Worm (Caenorhabditis elegans) whole organism, L4 larva: ENCODE measurements around the gene fbxa-153.

Experiments used
- D1046.2 ChIP-seq: fragments of 200-800 bp; sonication (Bioruptor generic); IDR thresholded peaks from 2 replicates; pipeline ENCODE4 v1.3.6; 2022; ENCODE audit warnings: missing genetic modification characterization, missing compliant biosample characterization
- F26F4.8 ChIP-seq: fragments of 200-800 bp; sonication (Bioruptor generic); conservative IDR thresholded peaks from 2 replicates; pipeline ENCODE4 v1.3.6; 2022; ENCODE audit warnings: missing genetic modification characterization, missing compliant biosample characterization
- F49E8.2 ChIP-seq: sonication (generic microtip); optimal IDR thresholded peaks from 2 replicates; lab custom pipeline; 2016; ENCODE audit warnings: missing compliant biosample characterization, mild to moderate bottlenecking, missing genetic modification characterization, borderline replicate concordance
- T26A8.4 ChIP-seq: fragments of 200-800 bp; sonication (Bioruptor generic); IDR thresholded peaks from 2 replicates; pipeline ENCODE4 v1.3.6; 2022; ENCODE audit warnings: missing genetic modification characterization, missing compliant biosample characterization
- Y48G9A.11 ChIP-seq: fragments of 200-800 bp; sonication (Bioruptor generic); IDR thresholded peaks from 2 replicates; pipeline ENCODE4 v1.3.6; 2022; ENCODE audit warnings: missing genetic modification reagents, missing genetic modification characterization, missing compliant biosample characterization
- Y75B8A.6 ChIP-seq: fragments of 200-800 bp; sonication (Bioruptor generic); IDR thresholded peaks from 2 replicates; pipeline ENCODE4 v1.3.6; 2022; ENCODE audit warnings: missing genetic modification reagents, missing genetic modification characterization, missing compliant biosample characterization
- ZK337.2 ChIP-seq: fragments of 200-800 bp; sonication (Bioruptor generic); IDR thresholded peaks from 2 replicates; pipeline ENCODE4 v1.3.6; 2022; ENCODE audit warnings: missing genetic modification reagents, missing genetic modification characterization, missing compliant biosample characterization
- aha-1 ChIP-seq: fragments of 150-350 bp; peaks from one replicate; lab custom pipeline; 2014; ENCODE audit warnings: missing biosample characterization, missing genetic modification characterization
- aly-2 ChIP-seq: sonication (generic microtip); optimal IDR thresholded peaks from 2 replicates; lab custom pipeline; 2018; ENCODE audit warnings: missing biosample characterization, missing genetic modification characterization
- attf-4 ChIP-seq: sonication (generic microtip); optimal IDR thresholded peaks from 3 replicates; lab custom pipeline; 2017; ENCODE audit warnings: missing biosample characterization, missing genetic modification characterization
- ceh-28 ChIP-seq: fragments of 150-350 bp; optimal IDR thresholded peaks from 2 replicates; lab custom pipeline; 2014; ENCODE audit warnings: missing biosample characterization, missing genetic modification reagents, missing genetic modification characterization
- ceh-32 ChIP-seq: sonication (generic microtip); optimal IDR thresholded peaks from 2 replicates; lab custom pipeline; 2016; ENCODE audit warnings: mild to moderate bottlenecking, missing genetic modification characterization, missing compliant biosample characterization; ENCODE audit not compliant: poor library complexity
- ceh-44 ChIP-seq: fragments of 200-800 bp; sonication (Bioruptor generic); IDR thresholded peaks from 2 replicates; pipeline ENCODE4 v1.3.6; 2022; ENCODE audit warnings: missing genetic modification reagents, missing genetic modification characterization, missing compliant biosample characterization
- ceh-62 ChIP-seq: sonication (generic microtip); optimal IDR thresholded peaks from 2 replicates; lab custom pipeline; 2017; ENCODE audit warnings: missing biosample characterization, missing genetic modification characterization
- ces-1 ChIP-seq: fragments of 150-350 bp; sonication (generic microtip); optimal IDR thresholded peaks from 4 replicates; lab custom pipeline; 2014; ENCODE audit warnings: missing biosample characterization, missing genetic modification reagents, missing genetic modification characterization
- daf-8 ChIP-seq: fragments of 200-800 bp; sonication (Bioruptor generic); IDR thresholded peaks from 2 replicates; pipeline ENCODE4 v1.3.6; 2022; ENCODE audit warnings: missing genetic modification characterization, missing compliant biosample characterization
- dpl-1 ChIP-seq: fragments of 150-350 bp; optimal IDR thresholded peaks from 2 replicates; lab custom pipeline; 2014; ENCODE audit warnings: missing biosample characterization, missing genetic modification reagents, missing genetic modification characterization
- egl-43 ChIP-seq: fragments of 200-800 bp; sonication (Bioruptor generic); IDR thresholded peaks from 2 replicates; pipeline ENCODE4 v1.3.6; 2022; ENCODE audit warnings: missing genetic modification reagents, missing genetic modification characterization, missing compliant biosample characterization
- fos-1 ChIP-seq: fragments of 150-350 bp; optimal IDR thresholded peaks from 2 replicates; lab custom pipeline; 2014; ENCODE audit warnings: missing biosample characterization, missing genetic modification characterization
- hif-1 ChIP-seq, 2 experiments: sonication (generic microtip); optimal IDR thresholded peaks; 2 replicates each; lab custom pipeline; 2016 to 2017; ENCODE audit warnings: missing compliant biosample characterization in 2 of 2, missing genetic modification characterization in 2 of 2, missing genetic modification reagents in 2 of 2, missing genotype in 2 of 2, mild to moderate bottlenecking in 1 of 2
- hlh-11 ChIP-seq: fragments of 200-800 bp; sonication (Bioruptor generic); optimal IDR thresholded peaks from 2 replicates; lab custom pipeline; 2018; ENCODE audit warnings: mild to moderate bottlenecking, missing genetic modification characterization, missing compliant biosample characterization
- hmg-1.1 ChIP-seq: fragments of 200-800 bp; sonication (Bioruptor generic); IDR thresholded peaks from 2 replicates; pipeline ENCODE4 v1.3.6; 2022; ENCODE audit warnings: missing genetic modification reagents, missing genetic modification characterization, missing compliant biosample characterization
- jun-1 ChIP-seq: fragments of 150-350 bp; optimal IDR thresholded peaks from 2 replicates; lab custom pipeline; 2014; ENCODE audit warnings: missing biosample characterization, missing genetic modification reagents, missing genetic modification characterization
- lin-13 ChIP-seq: fragments of 150-350 bp; optimal IDR thresholded peaks from 2 replicates; lab custom pipeline; 2014; ENCODE audit warnings: missing biosample characterization, missing genetic modification reagents, missing genetic modification characterization
- lin-15B ChIP-seq: fragments of 150-350 bp; sonication (generic microtip); optimal IDR thresholded peaks from 3 replicates; lab custom pipeline; 2014; ENCODE audit warnings: missing biosample characterization, missing genetic modification characterization
- lin-38 ChIP-seq: fragments of 200-800 bp; sonication (Bioruptor generic); IDR thresholded peaks from 2 replicates; pipeline ENCODE4 v1.3.6; 2022; ENCODE audit warnings: missing genetic modification reagents, missing genetic modification characterization, missing compliant biosample characterization
- madf-9 ChIP-seq: fragments of 200-800 bp; sonication (Bioruptor generic); conservative IDR thresholded peaks from 2 replicates; pipeline ENCODE4 v1.3.6; 2022; ENCODE audit warnings: missing genetic modification reagents, missing genetic modification characterization, missing compliant biosample characterization
- mdt-29 ChIP-seq: fragments of 200-800 bp; sonication (Bioruptor generic); IDR thresholded peaks from 2 replicates; pipeline ENCODE4 v1.3.6; 2022; ENCODE audit warnings: missing genetic modification reagents, missing genetic modification characterization, missing compliant biosample characterization
- mxl-3 ChIP-seq: fragments of 200-800 bp; sonication (Bioruptor generic); optimal IDR thresholded peaks from 2 replicates; lab custom pipeline; 2018; ENCODE audit warnings: mild to moderate bottlenecking, missing genetic modification characterization, missing compliant biosample characterization
- nhr-10 ChIP-seq: fragments of 150-350 bp; optimal IDR thresholded peaks from 2 replicates; lab custom pipeline; 2014; ENCODE audit warnings: missing biosample characterization, missing genetic modification characterization
- nhr-11 ChIP-seq: fragments of 150-350 bp; optimal IDR thresholded peaks from 2 replicates; lab custom pipeline; 2014; ENCODE audit warnings: missing biosample characterization, missing genetic modification characterization
- nhr-111 ChIP-seq: fragments of 200-800 bp; sonication (Bioruptor generic); optimal IDR thresholded peaks from 2 replicates; lab custom pipeline; 2018; ENCODE audit warnings: mild to moderate bottlenecking, missing genetic modification characterization, missing compliant biosample characterization
- nhr-41 ChIP-seq: fragments of 200-800 bp; sonication (Bioruptor generic); IDR thresholded peaks from 2 replicates; pipeline ENCODE4 v1.3.6; 2022; ENCODE audit warnings: missing genetic modification reagents, missing genetic modification characterization, missing compliant biosample characterization
- nhr-48 ChIP-seq: sonication (generic microtip); optimal IDR thresholded peaks from 2 replicates; lab custom pipeline; 2016; ENCODE audit warnings: mild to moderate bottlenecking, missing genetic modification characterization, missing compliant biosample characterization
- nhr-76 ChIP-seq: fragments of 150-350 bp; optimal IDR thresholded peaks from 2 replicates; lab custom pipeline; 2014; ENCODE audit warnings: missing biosample characterization, missing genetic modification characterization
- nhr-77 ChIP-seq: fragments of 150-350 bp; optimal IDR thresholded peaks from 2 replicates; lab custom pipeline; 2014; ENCODE audit warnings: missing biosample characterization, missing genetic modification characterization
- php-3 ChIP-seq: fragments of 200-800 bp; sonication (Bioruptor generic); IDR thresholded peaks from 2 replicates; pipeline ENCODE4 v1.3.6; 2022; ENCODE audit warnings: missing genetic modification reagents, missing genetic modification characterization, missing compliant biosample characterization
- sdz-12 ChIP-seq: fragments of 200-800 bp; sonication (Bioruptor generic); optimal IDR thresholded peaks from 2 replicates; lab custom pipeline; 2018; ENCODE audit warnings: mild to moderate bottlenecking, missing genetic modification characterization, missing compliant biosample characterization
- skn-1 ChIP-seq: fragments of 150-350 bp; optimal IDR thresholded peaks from 2 replicates; lab custom pipeline; 2014; ENCODE audit warnings: missing biosample characterization, missing genetic modification characterization
- snpc-1.2 ChIP-seq: fragments of 200-800 bp; sonication (Bioruptor generic); IDR thresholded peaks from 2 replicates; pipeline ENCODE4 v1.3.6; 2022; ENCODE audit warnings: missing genetic modification reagents, missing genetic modification characterization, missing compliant biosample characterization
- unc-130 ChIP-seq: sonication (generic microtip); optimal IDR thresholded peaks from 2 replicates; lab custom pipeline; 2016; ENCODE audit warnings: missing genetic modification reagents, missing genetic modification characterization, missing compliant biosample characterization
- zag-1 ChIP-seq: fragments of 150-350 bp; optimal IDR thresholded peaks from 2 replicates; lab custom pipeline; 2014; ENCODE audit warnings: missing biosample characterization, missing genetic modification characterization
- zip-2 ChIP-seq: fragments of 150-350 bp; optimal IDR thresholded peaks from 2 replicates; lab custom pipeline; 2014; ENCODE audit warnings: missing biosample characterization, missing genetic modification characterization

Gene fbxa-153

ce11 chrV:15575305-15575704 lies 34.9 kb downstream of the fbxa-153 start, which contains the start of gene mdt-28:
Gene mdt-28, minus strand, starts transcription at chrV:15575405.
- 0 out of 2 replicates have a peak, but pooled peaks have one; percentile 33 for TF ChIP-seq lin-38 (GFP tag; lab: Robert Waterston, UW)
- no peak for TF ChIP-seq zip-2 (tag; lab: Kevin White, UChicago)

- no peak for TF ChIP-seq php-3 (GFP tag; lab: Robert Waterston, UW)
- TF ChIP-seq hmg-1.1 (GFP tag; lab: Robert Waterston, UW), result no peak
- no peak for TF ChIP-seq sdz-12
- no peak for TF ChIP-seq zip-2 (tag; lab: Kevin White, UChicago)
- TF ChIP-seq Y48G9A.11 (GFP tag; lab: Robert Waterston, UW), result no peak
- TF ChIP-seq nhr-77 (tag; lab: Kevin White, UChicago), result no peak
- no peak for TF ChIP-seq aly-2 (tag; lab: Kevin White, UChicago)
- TF ChIP-seq F49E8.2 (tag; lab: Kevin White, UChicago), result no peak
- no peak for TF ChIP-seq skn-1 (tag; lab: Kevin White, UChicago)
- no peak for TF ChIP-seq F26F4.8 (GFP tag; lab: Robert Waterston, UW)
- no peak for TF ChIP-seq D1046.2 (GFP tag; lab: Robert Waterston, UW)
- no peak for TF ChIP-seq nhr-111 (GFP tag; lab: Kevin White, UChicago)
- no peak for TF ChIP-seq hif-1 (tag; optimal IDR thresholded peaks at IDR 0.05; lab: Kevin White, UChicago)
- TF ChIP-seq lin-13 (GFP tag; lab: Kevin White, UChicago), result no peak
- TF ChIP-seq ceh-44, result no peak
- no peak for TF ChIP-seq nhr-11 (tag; lab: Kevin White, UChicago)
Measured at ce11 chrV:15572613-15573012, 37.6 kb downstream of the fbxa-153 start, which contains the start of gene fbxa-94. Gene fbxa-94, plus strand, starts transcription at chrV:15572913.

ce11 chrV:15571006-15571526 lies 39.1 kb downstream of the fbxa-153 start, which contains the start of gene fbxa-95:
Gene fbxa-95, plus strand, starts transcription at chrV:15571476.
- no peak for TF ChIP-seq zip-2 (tag; lab: Kevin White, UChicago)
- peak; percentile 55 for TF ChIP-seq aha-1 (tag; lab: Kevin White, UChicago)
- 0 out of 2 replicates have a peak, but pooled peaks have one; percentile 11 for TF ChIP-seq Y48G9A.11 (GFP tag; lab: Robert Waterston, UW)
- TF ChIP-seq T26A8.4 (GFP tag; lab: Robert Waterston, UW), result no peak

- TF ChIP-seq unc-130 (GFP tag; lab: Kevin White, UChicago), result no peak
- TF ChIP-seq zag-1 (tag; lab: Kevin White, UChicago), result no peak
- no peak for TF ChIP-seq mxl-3
- no peak for TF ChIP-seq madf-9 (GFP tag; lab: Robert Waterston, UW)
- TF ChIP-seq aha-1 (tag; lab: Kevin White, UChicago), result no peak
- no peak for TF ChIP-seq T26A8.4 (GFP tag; lab: Robert Waterston, UW)
- no peak for TF ChIP-seq hlh-11 (tag; lab: Kevin White, UChicago)
- no peak for TF ChIP-seq ceh-32
- TF ChIP-seq egl-43 (GFP tag; lab: Robert Waterston, UW), result no peak
- no peak for TF ChIP-seq ceh-62
- no peak for TF ChIP-seq nhr-76 (tag; lab: Kevin White, UChicago)
- peak; percentile 93 for TF ChIP-seq dpl-1 (GFP tag; lab: Kevin White, UChicago)
- TF ChIP-seq nhr-10, result peak; percentile 85
- TF ChIP-seq snpc-1.2 (GFP tag; lab: Robert Waterston, UW), result no peak
- no peak for TF ChIP-seq nhr-11 (tag; lab: Kevin White, UChicago)
- no peak for TF ChIP-seq nhr-48 (tag; lab: Kevin White, UChicago)
- TF ChIP-seq fos-1 (tag; lab: Kevin White, UChicago), result no peak
- TF ChIP-seq mdt-29 (GFP tag; lab: Robert Waterston, UW), result no peak
- TF ChIP-seq jun-1 (tag; lab: Kevin White, UChicago), result no peak
- no peak for TF ChIP-seq ZK337.2
- TF ChIP-seq lin-38 (GFP tag; lab: Robert Waterston, UW), result no peak; the same call in 1 of the 2 replicates
- no peak for TF ChIP-seq lin-15B (tag; lab: Kevin White, UChicago)
- no peak for TF ChIP-seq F49E8.2 (tag; lab: Kevin White, UChicago)
- TF ChIP-seq ceh-28 (tag; lab: Kevin White, UChicago), result no peak
- no peak for TF ChIP-seq attf-4 (tag; lab: Kevin White, UChicago)
- TF ChIP-seq nhr-41 (GFP tag; lab: Robert Waterston, UW), result no peak
- TF ChIP-seq Y75B8A.6 (GFP tag; lab: Robert Waterston, UW), result no peak
- TF ChIP-seq daf-8, result no peak
- no peak for TF ChIP-seq ces-1 (GFP tag; lab: Kevin White, UChicago)
Measured at ce11 chrV:15569702-15570430, 40.3 kb downstream of the fbxa-153 start, which contains the start of gene lsm-5. Gene lsm-5, plus strand, starts transcription at chrV:15570380.
